Worm (Caenorhabditis elegans): ENCODE results near the gene cnp-2.

DNA sequence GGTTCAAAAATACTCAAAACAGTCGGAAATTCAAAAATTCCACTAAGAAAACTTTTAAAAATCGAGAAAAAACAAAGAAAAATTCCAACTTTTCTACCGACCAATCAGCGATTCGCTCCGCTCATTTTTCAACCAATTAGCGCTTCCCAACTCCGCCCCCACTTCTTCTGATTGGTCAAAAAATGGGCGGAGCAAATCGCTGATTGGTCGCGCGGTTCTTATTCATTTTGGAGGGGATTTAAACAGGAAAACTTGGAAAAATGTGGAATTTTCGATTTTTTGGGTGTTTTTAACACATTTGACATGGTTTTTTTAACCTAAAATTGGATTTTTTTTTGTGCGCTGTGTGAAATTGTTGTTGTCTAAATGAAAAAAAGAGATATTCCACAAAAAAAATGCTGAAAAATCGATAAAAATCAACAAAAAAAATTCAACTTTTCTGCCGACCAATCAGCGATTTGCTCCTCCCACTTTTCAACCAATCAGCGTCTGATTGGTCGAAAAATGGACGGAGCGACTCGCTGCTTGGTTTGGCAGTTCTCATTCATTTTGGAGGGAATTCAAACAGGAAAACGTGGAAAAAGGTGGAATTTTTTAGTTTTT is 37.8 kb upstream of the cnp-2 start:
- TF ChIP-seq klf-2 (GFP tag; conservative IDR thresholded peaks at IDR 0.05): no peak
- no peak for TF ChIP-seq ztf-29 (GFP tag; IDR thresholded peaks at IDR 0.05)
- TF ChIP-seq ztf-23 (GFP tag; IDR thresholded peaks at IDR 0.05): no peak
- no peak for TF ChIP-seq flt-1 (GFP tag; IDR thresholded peaks at IDR 0.05)
- TF ChIP-seq ref-1 (GFP tag; conservative IDR thresholded peaks at IDR 0.05): no peak
- TF ChIP-seq med-1 (GFP tag; optimal IDR thresholded peaks at IDR 0.05; ENCODE audit: insufficient read depth): no peak
- no peak for TF ChIP-seq cog-1 (tag; optimal IDR thresholded peaks at IDR 0.05)

Data from whole organism, midembryonic.